Worm (Caenorhabditis elegans): Measurements from ENCODE around the gene C09F9.2.

- no peak for TF ChIP-seq fkh-10 (GFP tag; optimal IDR thresholded peaks at IDR 0.05)
- TF ChIP-seq rnt-1 (tag; optimal IDR thresholded peaks at IDR 0.05) = no peak
- TF ChIP-seq nfya-1 (tag; optimal IDR thresholded peaks at IDR 0.05) = no peak
- no peak for TF ChIP-seq pha-4 (tag; optimal IDR thresholded peaks at IDR 0.05)
- no peak for TF ChIP-seq pha-2 (tag; optimal IDR thresholded peaks at IDR 0.05)
- TF ChIP-seq tbx-2 (tag; optimal IDR thresholded peaks at IDR 0.05) = no peak
- TF ChIP-seq ceh-9 (tag; optimal IDR thresholded peaks at IDR 0.05) = no peak
- no peak for TF ChIP-seq unc-86 (tag; optimal IDR thresholded peaks at IDR 0.05)
- no peak for TF ChIP-seq dmd-4 (tag; optimal IDR thresholded peaks at IDR 0.05; ENCODE audit: borderline replicate concordance)
- TF ChIP-seq ceh-34 (tag; optimal IDR thresholded peaks at IDR 0.05) = no peak
- TF ChIP-seq hlh-13 (GFP tag; optimal IDR thresholded peaks at IDR 0.05) = no peak
- TF ChIP-seq ahr-1 (tag; optimal IDR thresholded peaks at IDR 0.05) = no peak
- no peak for TF ChIP-seq ceh-45 (GFP tag; IDR thresholded peaks at IDR 0.05)
- TF ChIP-seq ceh-31 (tag; optimal IDR thresholded peaks at IDR 0.05) = peak; percentile 3
Measured at ce11 chrII:14753858-14754750, 48.8 kb downstream of the C09F9.2 start, which contains the start of the genes tac-1 and Y54E2A.4.

All from whole organism, late embryonic.